Worm (Caenorhabditis elegans) whole organism, late embryonic: ENCODE measurements around the gene ZK836.3.

ENCODE experiments used
- F13H6.1 ChIP-seq: sonication (generic microtip); optimal IDR thresholded peaks from 2 replicates; lab custom pipeline; 2016; ENCODE audit warnings: missing genetic modification characterization, missing compliant biosample characterization
- K09A11.1 ChIP-seq: sonication (generic microtip); optimal IDR thresholded peaks from 2 replicates; lab custom pipeline; 2017; ENCODE audit warnings: antibody characterized with exemption, mild to moderate bottlenecking, missing genetic modification characterization, missing compliant biosample characterization; ENCODE audit not compliant: insufficient read depth
- T23F11.4 ChIP-seq: fragments of 200-800 bp; sonication (Bioruptor generic); optimal IDR thresholded peaks from 2 replicates; lab custom pipeline; 2018; ENCODE audit warnings: mild to moderate bottlenecking, missing genetic modification characterization, missing compliant biosample characterization
- ceh-18 ChIP-seq: sonication (generic microtip); optimal IDR thresholded peaks from 2 replicates; lab custom pipeline; 2016; ENCODE audit warnings: missing genetic modification characterization, missing compliant biosample characterization
- ceh-30 ChIP-seq: fragments of 150-350 bp; optimal IDR thresholded peaks from 2 replicates; lab custom pipeline; 2014; ENCODE audit warnings: missing biosample characterization, missing genetic modification characterization
- ceh-9 ChIP-seq: sonication (generic microtip); optimal IDR thresholded peaks from 2 replicates; lab custom pipeline; 2016; ENCODE audit warnings: mild to moderate bottlenecking, missing genetic modification characterization, inconsistent platforms, missing compliant biosample characterization
- fkh-10 ChIP-seq: fragments of 150-350 bp; optimal IDR thresholded peaks from 2 replicates; lab custom pipeline; 2014; ENCODE audit warnings: missing biosample characterization, missing genetic modification reagents, missing genetic modification characterization
- hlh-13 ChIP-seq: fragments of 200-800 bp; sonication (Bioruptor generic); optimal IDR thresholded peaks from 2 replicates; lab custom pipeline; 2018; ENCODE audit warnings: mild to moderate bottlenecking, missing genetic modification characterization, missing compliant biosample characterization
- nhr-232 ChIP-seq: sonication (generic microtip); optimal IDR thresholded peaks from 2 replicates; lab custom pipeline; 2016; ENCODE audit warnings: missing genetic modification characterization, missing compliant biosample characterization
- pag-3 ChIP-seq: sonication (generic microtip); optimal IDR thresholded peaks from 2 replicates; lab custom pipeline; 2016; ENCODE audit warnings: missing compliant biosample characterization, missing genetic modification characterization, borderline replicate concordance
- sox-2 ChIP-seq: fragments of 200-800 bp; sonication (Bioruptor generic); IDR thresholded peaks from 2 replicates; pipeline ENCODE4 v1.3.6; 2022; ENCODE audit warnings: missing genetic modification reagents, missing genetic modification characterization, missing compliant biosample characterization
- unc-86 ChIP-seq: sonication (generic microtip); optimal IDR thresholded peaks from 2 replicates; lab custom pipeline; 2016; ENCODE audit warnings: missing genetic modification characterization, missing compliant biosample characterization

DNA sequence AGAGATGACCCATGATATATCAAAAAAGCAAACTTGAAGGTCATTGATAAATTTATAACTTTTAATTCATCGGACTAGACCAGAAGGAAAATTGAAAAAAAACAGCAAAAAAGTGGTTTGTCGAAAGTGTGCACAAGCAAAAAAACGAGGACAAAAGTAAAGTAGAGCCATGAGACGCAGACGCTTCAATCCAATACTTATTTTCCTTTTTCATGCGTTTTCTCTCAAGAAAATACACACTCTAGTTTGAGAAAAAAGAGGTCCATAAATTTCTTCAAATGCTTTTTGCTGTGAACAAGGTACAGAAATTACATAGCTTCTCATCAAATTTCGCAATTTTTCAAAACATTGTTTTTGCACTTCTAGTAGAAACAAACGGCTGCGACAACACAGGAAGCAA is 34.6 kb downstream of the ZK836.3 start:
- TF ChIP-seq unc-86 (tag; lab: Kevin White, UChicago) (no peak), T23F11.4 (GFP tag; lab: Kevin White, UChicago) (no peak), K09A11.1 (tag; lab: Kevin White, UChicago) (no peak), sox-2 (GFP tag; lab: Robert Waterston, UW) (no peak), ceh-9 (no peak), F13H6.1 (tag; lab: Kevin White, UChicago) (no peak), hlh-13 (GFP tag; lab: Kevin White, UChicago) (no peak), nhr-232 (tag; lab: Kevin White, UChicago) (no peak), ceh-18 (tag; lab: Kevin White, UChicago) (no peak), ceh-30 (no peak), fkh-10 (no peak), pag-3 (tag; lab: Kevin White, UChicago) (no peak)
